Worm (Caenorhabditis elegans): ENCODE data around the gene scav-2.

The scav-2 gene

ce11 chrIII:13580076-13580475, 24.9 kb upstream of the scav-2 start:
- TF ChIP-seq eyg-1 (tag; optimal IDR thresholded peaks at IDR 0.05) (no peak), fax-1 (tag; optimal IDR thresholded peaks at IDR 0.05) (no peak)

- no peak for TF ChIP-seq fkh-6 (tag; optimal IDR thresholded peaks at IDR 0.05)
- TF ChIP-seq dmd-4 (tag; optimal IDR thresholded peaks at IDR 0.05; ENCODE audit: borderline replicate concordance): no peak
- TF ChIP-seq pax-1 (tag; optimal IDR thresholded peaks at IDR 0.05): no peak
- TF ChIP-seq tbx-2 (tag; optimal IDR thresholded peaks at IDR 0.05): no peak
- no peak for TF ChIP-seq mec-3 (tag; optimal IDR thresholded peaks at IDR 0.05; ENCODE audit: borderline replicate concordance)
- TF ChIP-seq pqm-1 (tag; optimal IDR thresholded peaks at IDR 0.05): no peak
- no peak for TF ChIP-seq nhr-11 (tag; optimal IDR thresholded peaks at IDR 0.05)
- TF ChIP-seq ceh-6 (GFP tag; optimal IDR thresholded peaks at IDR 0.05): no peak
Measured at ce11 chrIII:13575610-13576232, 20.6 kb upstream of the scav-2 start, which contains the start of gene osm-7. Gene osm-7 (plus strand): TSS chrIII:13576182.

ce11 chrIII:13570347-13570746, 15.2 kb upstream of the scav-2 start, which contains the start of gene exc-12:
Gene exc-12 (minus strand): TSS chrIII:13570447.
- TF ChIP-seq ceh-18 (tag; optimal IDR thresholded peaks at IDR 0.05) (no peak), ceh-6 (GFP tag; optimal IDR thresholded peaks at IDR 0.05) (no peak)

- TF ChIP-seq unc-42 (tag; optimal IDR thresholded peaks at IDR 0.05) (peak; percentile 42), hlh-15 (tag; optimal IDR thresholded peaks at IDR 0.05) (no peak)
Measured at ce11 chrIII:13565972-13566371, 10.8 kb upstream of the scav-2 start.

ce11 chrIII:13564929-13565328, 9.8 kb upstream of the scav-2 start, which contains the start of gene aldo-1:
Gene aldo-1 (minus strand): TSS chrIII:13564937.
- TF ChIP-seq unc-42 (tag; optimal IDR thresholded peaks at IDR 0.05): peak; percentile 88
- peak; percentile 24 for TF ChIP-seq hlh-6 (tag; optimal IDR thresholded peaks at IDR 0.05)
- no peak for TF ChIP-seq ceh-45 (GFP tag; IDR thresholded peaks at IDR 0.05)
- peak; percentile 38 for TF ChIP-seq ceh-34 (tag; optimal IDR thresholded peaks at IDR 0.05)
- peak; percentile 58 for TF ChIP-seq ceh-18 (tag; optimal IDR thresholded peaks at IDR 0.05)
- no peak for TF ChIP-seq eyg-1 (tag; optimal IDR thresholded peaks at IDR 0.05)
- no peak for TF ChIP-seq ahr-1 (tag; optimal IDR thresholded peaks at IDR 0.05)
- TF ChIP-seq nfya-1 (tag; optimal IDR thresholded peaks at IDR 0.05): peak; percentile 51
- TF ChIP-seq ceh-31 (tag; optimal IDR thresholded peaks at IDR 0.05): peak; percentile 54
- TF ChIP-seq syd-9 (tag; optimal IDR thresholded peaks at IDR 0.05): peak; percentile 62
- peak; percentile 48 for TF ChIP-seq mec-3 (tag; optimal IDR thresholded peaks at IDR 0.05; ENCODE audit: borderline replicate concordance)

- TF ChIP-seq ets-4 (tag; optimal IDR thresholded peaks at IDR 0.05): no peak
- TF ChIP-seq dmd-4 (tag; optimal IDR thresholded peaks at IDR 0.05; ENCODE audit: borderline replicate concordance): no peak
- no peak for TF ChIP-seq pha-4 (tag; optimal IDR thresholded peaks at IDR 0.05)
- TF ChIP-seq unc-3 (GFP tag; conservative IDR thresholded peaks at IDR 0.05): no peak
- TF ChIP-seq unc-3 (tag; optimal IDR thresholded peaks at IDR 0.05): no peak
- no peak for TF ChIP-seq fax-1 (tag; optimal IDR thresholded peaks at IDR 0.05)
- no peak for TF ChIP-seq T23F11.4 (GFP tag; optimal IDR thresholded peaks at IDR 0.05)
- TF ChIP-seq unc-86 (tag; optimal IDR thresholded peaks at IDR 0.05): no peak
- no peak for TF ChIP-seq C38D4.7 (GFP tag; optimal IDR thresholded peaks at IDR 0.05)
- TF ChIP-seq ceh-14 (tag; optimal IDR thresholded peaks at IDR 0.05): no peak
- no peak for TF ChIP-seq pax-1 (tag; optimal IDR thresholded peaks at IDR 0.05)
- TF ChIP-seq ceh-45 (GFP tag; IDR thresholded peaks at IDR 0.05): no peak
- no peak for TF ChIP-seq ceh-19 (GFP tag; optimal IDR thresholded peaks at IDR 0.05)
- no peak for TF ChIP-seq F13H6.1 (tag; optimal IDR thresholded peaks at IDR 0.05)
- no peak for TF ChIP-seq pros-1 (tag; optimal IDR thresholded peaks at IDR 0.05)
- TF ChIP-seq tbx-7 (tag; optimal IDR thresholded peaks at IDR 0.05): no peak
- TF ChIP-seq npax-4 (tag; optimal IDR thresholded peaks at IDR 0.05): no peak
- TF ChIP-seq hlh-30 (tag; optimal IDR thresholded peaks at IDR 0.05; ENCODE audit: insufficient read depth): no peak
- TF ChIP-seq nfya-1 (tag; optimal IDR thresholded peaks at IDR 0.05): no peak
- TF ChIP-seq ztf-16 (tag; optimal IDR thresholded peaks at IDR 0.05): no peak
- no peak for TF ChIP-seq odd-2 (tag; optimal IDR thresholded peaks at IDR 0.05)
Measured at ce11 chrIII:13563583-13563982, 8.4 kb upstream of the scav-2 start.

All from whole organism, late embryonic.